Worm (Caenorhabditis elegans): ENCODE measurements around the gene Y51H7C.7.

DNA sequence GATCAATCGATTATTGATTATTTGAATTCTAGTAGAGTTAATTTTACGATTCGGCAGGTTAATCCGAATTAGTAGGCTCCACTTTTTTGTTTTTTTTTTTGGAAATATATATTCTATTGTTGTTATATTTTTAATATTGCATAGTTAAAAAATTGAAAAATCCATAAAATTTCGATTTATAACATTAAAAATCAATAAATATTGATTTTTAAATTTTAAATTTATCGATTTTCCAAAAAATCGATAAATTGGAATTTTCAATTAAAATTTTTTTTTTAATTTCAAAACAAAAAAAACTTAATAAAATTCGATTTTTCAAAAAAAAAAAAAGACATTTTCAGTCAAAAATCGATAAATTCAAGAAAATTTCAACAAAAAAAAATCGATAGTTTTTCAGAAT is 17.6 kb downstream of the Y51H7C.7 start:
- TF ChIP-seq zip-5 (tag; optimal IDR thresholded peaks at IDR 0.05) (no peak), ceh-48 (tag; optimal IDR thresholded peaks at IDR 0.05) (no peak), odd-2 (tag; optimal IDR thresholded peaks at IDR 0.05) (no peak), nfya-1 (tag; optimal IDR thresholded peaks at IDR 0.05) (no peak), Y22D7AL.16 (tag; optimal IDR thresholded peaks at IDR 0.05) (no peak), ama-1 (optimal IDR thresholded peaks at IDR 0.05) (no peak), pag-3 (tag; optimal IDR thresholded peaks at IDR 0.05; ENCODE audit: borderline replicate concordance) (no peak), sdc-2 (tag; optimal IDR thresholded peaks at IDR 0.05) (no peak)
